Worm (Caenorhabditis elegans) whole organism, late embryonic: ENCODE data around the gene klp-12.

Experiments used
- C38D4.7 ChIP-seq: fragments of 200-800 bp; sonication (Bioruptor generic); optimal IDR thresholded peaks from 2 replicates; lab custom pipeline; 2018; ENCODE audit warnings: mild to moderate bottlenecking, missing genetic modification characterization, moderate library complexity, missing compliant biosample characterization
- F13H6.1 ChIP-seq: sonication (generic microtip); optimal IDR thresholded peaks from 2 replicates; lab custom pipeline; 2016; ENCODE audit warnings: missing genetic modification characterization, missing compliant biosample characterization
- T23F11.4 ChIP-seq: fragments of 200-800 bp; sonication (Bioruptor generic); optimal IDR thresholded peaks from 2 replicates; lab custom pipeline; 2018; ENCODE audit warnings: mild to moderate bottlenecking, missing genetic modification characterization, missing compliant biosample characterization
- ceh-48 ChIP-seq: sonication (generic microtip); optimal IDR thresholded peaks from 2 replicates; lab custom pipeline; 2016; ENCODE audit warnings: missing genetic modification characterization, inconsistent platforms, missing compliant biosample characterization
- ceh-6 ChIP-seq: fragments of 200-800 bp; sonication (Bioruptor generic); optimal IDR thresholded peaks from 2 replicates; lab custom pipeline; 2018; ENCODE audit warnings: mild to moderate bottlenecking, missing genetic modification characterization, missing compliant biosample characterization
- fax-1 ChIP-seq: sonication (generic microtip); optimal IDR thresholded peaks from 2 replicates; lab custom pipeline; 2016; ENCODE audit warnings: missing genotype, missing genetic modification characterization, missing compliant biosample characterization
- gmeb-2 ChIP-seq: sonication (generic microtip); optimal IDR thresholded peaks from 2 replicates; lab custom pipeline; 2016; ENCODE audit warnings: missing genetic modification characterization, inconsistent platforms, missing compliant biosample characterization
- odd-2 ChIP-seq: sonication (generic microtip); optimal IDR thresholded peaks from 2 replicates; lab custom pipeline; 2017; ENCODE audit warnings: antibody characterized with exemption, mild to moderate bottlenecking, missing genetic modification characterization, missing compliant biosample characterization
- tbx-2 ChIP-seq: sonication (generic microtip); optimal IDR thresholded peaks from 2 replicates; lab custom pipeline; 2016; ENCODE audit warnings: missing genetic modification characterization, missing compliant biosample characterization

DNA sequence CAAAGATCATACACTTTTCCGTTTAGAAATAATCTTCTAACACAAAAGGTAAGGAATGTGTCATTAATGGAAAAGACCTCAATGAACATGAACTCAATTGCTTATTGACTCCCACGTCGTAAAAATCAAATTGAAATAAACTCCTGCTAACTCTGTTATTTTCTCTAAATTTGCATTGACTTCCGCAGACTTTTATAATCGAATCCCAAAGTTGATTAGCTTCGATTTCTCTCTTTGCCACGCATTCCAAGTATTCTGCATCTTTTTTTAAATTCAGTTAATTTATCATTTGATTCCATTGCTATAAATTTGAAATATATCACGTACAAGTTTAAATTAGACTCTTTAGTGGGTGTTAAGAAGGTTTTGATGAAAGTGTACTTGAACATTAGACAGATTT lies 29.0 kb upstream of the klp-12 start:
- TF ChIP-seq F13H6.1 (tag; lab: Kevin White, UChicago) = no peak
- TF ChIP-seq C38D4.7 (GFP tag; lab: Kevin White, UChicago) = no peak
- no peak for TF ChIP-seq T23F11.4 (GFP tag; lab: Kevin White, UChicago)
- TF ChIP-seq odd-2 (tag; lab: Kevin White, UChicago) = no peak
- TF ChIP-seq tbx-2 (tag; lab: Kevin White, UChicago) = no peak
- no peak for TF ChIP-seq ceh-6
- TF ChIP-seq gmeb-2 (tag; lab: Kevin White, UChicago) = no peak
- TF ChIP-seq fax-1 = no peak
- TF ChIP-seq ceh-48 (tag; lab: Kevin White, UChicago) = no peak
